Worm (Caenorhabditis elegans): Measurements from ENCODE around the gene B0228.8.

- TF ChIP-seq hmg-4 (GFP tag; optimal IDR thresholded peaks at IDR 0.05) = no peak
- no peak for TF ChIP-seq F13C5.2 (tag; optimal IDR thresholded peaks at IDR 0.05)
- no peak for TF ChIP-seq aly-1 (tag; optimal IDR thresholded peaks at IDR 0.05)
- TF ChIP-seq flt-1 (GFP tag; IDR thresholded peaks at IDR 0.05) = no peak
Measured at ce11 chrII:7771917-7772316, 10.6 kb upstream of the B0228.8 start, which contains the start of gene C06A8.8.

Measured in whole organism, early embryonic.